Fruit fly (Drosophila melanogaster) whole organism, embryonic: ENCODE results near the gene mthl9.

Experiments used
- BtbVII ChIP-seq: fragments of 200-800 bp; sonication (Bioruptor generic); optimal IDR thresholded peaks from 3 replicates; lab custom pipeline; 2017; ENCODE audit warnings: missing biosample characterization, mild to moderate bottlenecking, missing genetic modification characterization
- CG10209 ChIP-seq: fragments of 200-800 bp; sonication (Bioruptor generic); optimal IDR thresholded peaks from 3 replicates; lab custom pipeline; 2017; ENCODE audit warnings: missing biosample characterization, mild to moderate bottlenecking, missing genetic modification characterization, missing genetic modification reagents
- CG10274 ChIP-seq: fragments of 200-800 bp; sonication (Bioruptor generic); optimal IDR thresholded peaks from 3 replicates; lab custom pipeline; 2017; ENCODE audit warnings: missing biosample characterization, mild to moderate bottlenecking, missing genetic modification characterization
- CG10565 ChIP-seq: fragments of 200-800 bp; sonication (Bioruptor generic); optimal IDR thresholded peaks from 3 replicates; lab custom pipeline; 2016; ENCODE audit warnings: missing biosample characterization, mild to moderate bottlenecking, missing genetic modification characterization
- CG12391 ChIP-seq: fragments of 200-800 bp; sonication (Bioruptor generic); optimal IDR thresholded peaks from 3 replicates; lab custom pipeline; 2018; ENCODE audit warnings: missing biosample characterization, mild to moderate bottlenecking, missing genetic modification characterization, moderate library complexity
- CG12769 ChIP-seq: fragments of 200-800 bp; sonication (Bioruptor generic); optimal IDR thresholded peaks from 2 replicates; lab custom pipeline; 2019; ENCODE audit warnings: missing biosample characterization, mild to moderate bottlenecking, missing genetic modification characterization, moderate library complexity
- CG13894 ChIP-seq: fragments of 200-800 bp; sonication (Bioruptor generic); optimal IDR thresholded peaks from 3 replicates; lab custom pipeline; 2018; ENCODE audit warnings: missing biosample characterization, mild to moderate bottlenecking, missing genetic modification characterization, moderate library complexity
- CG14050 ChIP-seq: fragments of 200-800 bp; sonication (Bioruptor generic); IDR thresholded peaks from 3 replicates; pipeline ENCODE4 v1.3.6; 2022; ENCODE audit warnings: missing biosample characterization, missing genetic modification characterization
- CG14710 ChIP-seq: fragments of 200-800 bp; sonication (Bioruptor generic); optimal IDR thresholded peaks from 3 replicates; lab custom pipeline; 2019; ENCODE audit warnings: missing biosample characterization, mild to moderate bottlenecking, missing genetic modification characterization, moderate library complexity
- CG15073 ChIP-seq: fragments of 200-800 bp; sonication (Bioruptor generic); optimal IDR thresholded peaks from 2 replicates; lab custom pipeline; 2016; ENCODE audit warnings: missing biosample characterization, missing genetic modification characterization
- CG1792 ChIP-seq: fragments of 200-800 bp; sonication (Bioruptor generic); optimal IDR thresholded peaks from 2 replicates; lab custom pipeline; 2016; ENCODE audit warnings: missing biosample characterization, missing genetic modification characterization
- CG18011 ChIP-seq: fragments of 200-800 bp; sonication (Bioruptor generic); optimal IDR thresholded peaks from 2 replicates; lab custom pipeline; 2017; ENCODE audit warnings: missing biosample characterization, missing genetic modification characterization, mild to moderate bottlenecking, moderate library complexity, missing genotype
- CG32767 ChIP-seq: fragments of 200-800 bp; sonication (Bioruptor generic); IDR thresholded peaks from 2 replicates; pipeline ENCODE4 v1.3.6; 2022; ENCODE audit warnings: missing biosample characterization, missing genetic modification characterization
- CG4282 ChIP-seq: fragments of 200-800 bp; sonication (Bioruptor generic); optimal IDR thresholded peaks from 2 replicates; lab custom pipeline; 2016; ENCODE audit warnings: missing biosample characterization, missing genetic modification characterization
- CHES-1-like ChIP-seq: fragments of 200-800 bp; sonication (Bioruptor generic); optimal IDR thresholded peaks from 2 replicates; lab custom pipeline; 2016; ENCODE audit warnings: missing biosample characterization, missing genetic modification characterization
- Dp ChIP-seq: fragments of 200-800 bp; sonication (Bioruptor generic); optimal IDR thresholded peaks from 2 replicates; lab custom pipeline; 2018; ENCODE audit warnings: missing biosample characterization, mild to moderate bottlenecking, missing genetic modification characterization, moderate library complexity
- Fer1 ChIP-seq: fragments of 200-800 bp; sonication (Bioruptor generic); optimal IDR thresholded peaks from 2 replicates; lab custom pipeline; 2017; ENCODE audit warnings: missing biosample characterization, mild to moderate bottlenecking, missing genetic modification characterization
- HHEX ChIP-seq: fragments of 200-800 bp; sonication (Bioruptor generic); optimal IDR thresholded peaks from 3 replicates; lab custom pipeline; 2017; ENCODE audit warnings: missing biosample characterization, mild to moderate bottlenecking, missing genetic modification characterization, missing genetic modification reagents
- HLH3B ChIP-seq: fragments of 200-800 bp; sonication (Bioruptor generic); IDR thresholded peaks from 2 replicates; pipeline ENCODE4 v1.3.6; 2022; ENCODE audit warnings: missing biosample characterization, missing genetic modification characterization
- Hr78 ChIP-seq, 2 experiments: fragments of 200-800 bp in 1 of 2; fragments of >200 bp in 1 of 2; sonication (Bioruptor generic) in 1 of 2; optimal IDR thresholded peaks; 2 replicates each; lab custom pipeline; 2017 to 2019; ENCODE audit warnings: missing biosample characterization in 2 of 2, missing genetic modification characterization in 2 of 2, mild to moderate bottlenecking in 1 of 2, moderate library complexity in 1 of 2
- Hsf ChIP-seq: fragments of 200-800 bp; sonication (Bioruptor generic); optimal IDR thresholded peaks from 3 replicates; lab custom pipeline; 2016; ENCODE audit warnings: missing biosample characterization, missing genetic modification characterization
- MBD-R2 ChIP-seq: fragments of 200-800 bp; sonication (Bioruptor generic); IDR thresholded peaks from 2 replicates; pipeline ENCODE4 v1.3.6; 2022; ENCODE audit warnings: missing biosample characterization, missing genetic modification characterization
- Mes4 ChIP-seq: fragments of 200-800 bp; sonication (Bioruptor generic); optimal IDR thresholded peaks from 2 replicates; lab custom pipeline; 2016; ENCODE audit warnings: missing biosample characterization, missing genetic modification characterization
- NfI ChIP-seq: fragments of 200-800 bp; sonication (Bioruptor generic); optimal IDR thresholded peaks from 3 replicates; lab custom pipeline; 2018; ENCODE audit warnings: missing biosample characterization, mild to moderate bottlenecking, missing genetic modification characterization, moderate library complexity
- Rfx ChIP-seq: fragments of 200-800 bp; sonication (Bioruptor generic); IDR thresholded peaks from 2 replicates; pipeline ENCODE4 v1.3.6; 2022; ENCODE audit warnings: missing biosample characterization, missing genetic modification characterization
- Spps ChIP-seq: fragments of 200-800 bp; sonication (Bioruptor generic); optimal IDR thresholded peaks from 2 replicates; lab custom pipeline; 2018; ENCODE audit warnings: missing biosample characterization, mild to moderate bottlenecking, missing genetic modification characterization
- Usf ChIP-seq: fragments of 200-800 bp; sonication (Bioruptor generic); optimal IDR thresholded peaks from 2 replicates; lab custom pipeline; 2017; ENCODE audit warnings: missing genotype, missing biosample characterization, missing genetic modification characterization
- Xbp1 ChIP-seq: fragments of 200-800 bp; sonication (Bioruptor generic); optimal IDR thresholded peaks from 3 replicates; lab custom pipeline; 2016; ENCODE audit warnings: missing biosample characterization, mild to moderate bottlenecking, missing genetic modification characterization
- Xrp1 ChIP-seq: fragments of 200-800 bp; sonication (Bioruptor generic); IDR thresholded peaks from 2 replicates; pipeline ENCODE4 v1.3.6; 2022; ENCODE audit warnings: missing biosample characterization, missing genetic modification characterization
- ab ChIP-seq: fragments of 200-800 bp; sonication (Bioruptor generic); optimal IDR thresholded peaks from 2 replicates; lab custom pipeline; 2016; ENCODE audit warnings: missing biosample characterization, missing genetic modification characterization
- cad ChIP-seq: fragments of >200 bp; optimal IDR thresholded peaks from 2 replicates; lab custom pipeline; 2017; ENCODE audit warnings: missing biosample characterization, missing genetic modification characterization
- cg ChIP-seq: fragments of 200-800 bp; sonication (Bioruptor generic); optimal IDR thresholded peaks from 3 replicates; lab custom pipeline; 2019; ENCODE audit warnings: missing biosample characterization, mild to moderate bottlenecking, missing genetic modification characterization, moderate library complexity
- chif ChIP-seq, 2 experiments: fragments of 200-800 bp; sonication (Bioruptor generic); optimal IDR thresholded peaks; 3 replicates each; lab custom pipeline; 2016; ENCODE audit warnings: missing biosample characterization in 2 of 2, missing genetic modification characterization in 2 of 2
- chn ChIP-seq: fragments of 200-800 bp; sonication (Bioruptor generic); optimal IDR thresholded peaks from 2 replicates; lab custom pipeline; 2016; ENCODE audit warnings: missing biosample characterization, missing genetic modification characterization
- dmrt11E ChIP-seq: fragments of 200-800 bp; sonication (Bioruptor generic); optimal IDR thresholded peaks from 3 replicates; lab custom pipeline; 2018; ENCODE audit warnings: missing biosample characterization, mild to moderate bottlenecking, missing genetic modification characterization, moderate library complexity
- emc ChIP-seq: fragments of 200-800 bp; sonication (Bioruptor generic); optimal IDR thresholded peaks from 2 replicates; lab custom pipeline; 2016; ENCODE audit warnings: missing biosample characterization, missing genetic modification characterization
- gcm ChIP-seq: fragments of 200-800 bp; sonication (Bioruptor generic); optimal IDR thresholded peaks from 2 replicates; lab custom pipeline; 2019; ENCODE audit warnings: missing biosample characterization, mild to moderate bottlenecking, missing genetic modification characterization, moderate library complexity
- gfzf ChIP-seq: fragments of 200-800 bp; sonication (Bioruptor generic); optimal IDR thresholded peaks from 2 replicates; lab custom pipeline; 2016; ENCODE audit warnings: missing biosample characterization, mild to moderate bottlenecking, missing genetic modification characterization, moderate library complexity
- ham ChIP-seq: fragments of 200-800 bp; sonication (Bioruptor generic); IDR thresholded peaks from 2 replicates; pipeline ENCODE4 v1.3.6; 2022; ENCODE audit warnings: missing biosample characterization, missing genetic modification characterization
- inv ChIP-seq: fragments of 200-800 bp; sonication (Bioruptor generic); IDR thresholded peaks from 2 replicates; pipeline ENCODE4 v1.3.6; 2022; ENCODE audit warnings: missing biosample characterization, missing genetic modification characterization; ENCODE audit not compliant: partially characterized antibody
- jing ChIP-seq: fragments of 200-800 bp; sonication (Bioruptor generic); optimal IDR thresholded peaks from 2 replicates; lab custom pipeline; 2018; ENCODE audit warnings: missing biosample characterization, mild to moderate bottlenecking, missing genetic modification characterization
- mirr ChIP-seq: fragments of 200-800 bp; sonication (Bioruptor generic); optimal IDR thresholded peaks from 3 replicates; lab custom pipeline; 2018; ENCODE audit warnings: missing biosample characterization, mild to moderate bottlenecking, missing genetic modification characterization
- pnt ChIP-seq: fragments of 200-800 bp; sonication (Bioruptor generic); optimal IDR thresholded peaks from 3 replicates; lab custom pipeline; 2016; ENCODE audit warnings: missing biosample characterization, missing genetic modification characterization
- pros ChIP-seq: fragments of 200-800 bp; sonication (Bioruptor generic); optimal IDR thresholded peaks from 3 replicates; lab custom pipeline; 2019; ENCODE audit warnings: missing biosample characterization, mild to moderate bottlenecking, missing genetic modification characterization, moderate library complexity
- sim ChIP-seq: fragments of 200-800 bp; sonication (Bioruptor generic); IDR thresholded peaks from 2 replicates; pipeline ENCODE4 v1.3.6; 2022; ENCODE audit warnings: missing biosample characterization, missing genetic modification characterization
- sisA ChIP-seq: fragments of 200-800 bp; sonication (Bioruptor generic); IDR thresholded peaks from 2 replicates; pipeline ENCODE4 v1.3.6; 2022; ENCODE audit warnings: missing biosample characterization, missing genetic modification characterization
- sr ChIP-seq: fragments of 200-800 bp; sonication (Bioruptor generic); IDR thresholded peaks from 3 replicates; pipeline ENCODE4 v1.3.6; 2022; ENCODE audit warnings: missing biosample characterization, missing genetic modification characterization
- zfh1 ChIP-seq: fragments of 200-800 bp; sonication (Bioruptor generic); IDR thresholded peaks from 3 replicates; pipeline ENCODE4 v1.3.6; 2022; ENCODE audit warnings: missing biosample characterization, missing genetic modification characterization

mthl9 gene

DNA sequence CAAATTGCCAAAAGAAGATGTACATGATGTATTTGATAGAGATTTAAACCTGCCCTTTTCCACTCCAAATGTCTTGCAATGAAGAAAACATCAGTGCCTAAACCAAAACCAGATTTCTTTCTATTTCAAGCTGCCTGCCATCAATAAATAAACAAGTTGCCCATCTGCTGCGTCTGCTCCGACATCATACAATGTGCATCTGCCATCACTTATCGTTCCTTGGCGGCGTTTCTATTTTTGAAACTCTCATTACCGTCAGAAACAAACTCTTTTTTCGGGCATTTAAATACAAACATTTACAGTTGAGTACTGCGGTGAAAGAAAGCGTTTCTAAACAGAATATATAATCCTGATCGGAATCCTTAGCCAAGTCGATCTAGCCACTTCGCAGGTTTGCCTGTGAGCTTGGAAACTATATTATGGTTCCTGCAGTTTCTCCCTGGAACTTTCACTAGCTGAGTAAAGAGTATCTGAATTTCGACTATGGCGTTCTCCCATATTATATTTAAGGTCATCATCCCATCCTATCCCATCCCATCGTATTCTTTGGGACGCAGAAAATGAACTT lies 37.2 kb downstream of the mthl9 start (continued):
- TF ChIP-seq inv (GFP tag; lab: Robert Waterston, UW) (no peak), CG10274 (GFP tag; lab: Kevin White, UChicago) (peak; percentile 49), Rfx (GFP tag; lab: Robert Waterston, UW) (no peak), CG12391 (tag; lab: Kevin White, UChicago) (peak; percentile 43), chn (GFP tag; lab: Kevin White, UChicago) (peak; percentile 15), ham (GFP tag; lab: Robert Waterston, UW) (no peak), CG32767 (GFP tag; lab: Robert Waterston, UW) (no peak), HLH3B (no peak), Hr78 (GFP tag; optimal IDR thresholded peaks at IDR 0.05; lab: Kevin White, UChicago) (peak in 1 of 2 experiments; percentile 29), dmrt11E (peak; percentile 79), CHES-1-like (GFP tag; lab: Kevin White, UChicago) (peak; percentile 8)

DNA sequence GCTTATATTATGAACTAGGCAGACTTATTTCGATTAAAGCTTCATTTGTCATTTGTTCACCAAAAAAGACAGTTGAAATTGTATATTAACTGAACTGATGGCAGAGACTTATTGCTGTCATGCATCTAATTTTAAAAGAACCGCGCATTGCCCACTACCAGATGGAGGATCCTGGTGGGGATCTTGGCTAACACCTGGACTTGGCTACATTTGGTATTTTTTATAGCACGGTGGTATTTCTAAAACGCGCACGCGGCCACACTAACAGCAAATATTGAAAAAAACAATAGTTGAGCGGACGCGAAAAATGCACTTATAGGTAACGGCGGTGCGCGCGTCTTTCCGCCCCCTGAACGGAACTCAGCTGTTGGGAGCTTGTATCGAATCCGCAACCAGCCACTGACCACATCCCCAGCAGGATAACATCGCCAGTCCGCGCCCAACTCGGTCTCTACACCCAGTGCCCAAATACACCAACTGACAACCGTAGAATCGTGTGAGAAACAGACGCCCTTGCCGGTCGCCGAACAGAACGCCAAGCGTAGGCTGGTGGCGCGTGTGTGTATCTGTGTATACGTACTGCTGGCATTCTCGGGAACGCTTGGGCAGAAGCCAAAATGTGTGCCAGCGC lies 39.8 kb downstream of the mthl9 start:
- TF ChIP-seq CG12769: peak; percentile 86
- TF ChIP-seq Usf (GFP tag; lab: Kevin White, UChicago): no peak
- TF ChIP-seq Mes4 (GFP tag; lab: Kevin White, UChicago): no peak
- TF ChIP-seq CG18011: no peak
- no peak for TF ChIP-seq CG10565 (GFP tag; lab: Kevin White, UChicago)
- peak; percentile 10 for TF ChIP-seq CG10209 (GFP tag; lab: Kevin White, UChicago)
- TF ChIP-seq pros (GFP tag; lab: Kevin White, UChicago): no peak
- no peak for TF ChIP-seq ab (GFP tag; lab: Kevin White, UChicago)
- no peak for TF ChIP-seq Xbp1 (GFP tag; lab: Kevin White, UChicago)
- TF ChIP-seq gfzf (GFP tag; lab: Kevin White, UChicago): peak; percentile 98
- TF ChIP-seq jing (GFP tag; lab: Kevin White, UChicago): no peak
- peak in 1 of 2 experiments; percentile 21 for TF ChIP-seq chif (GFP tag; optimal IDR thresholded peaks at IDR 0.05; lab: Kevin White, UChicago)
- TF ChIP-seq CG13894 (tag; lab: Kevin White, UChicago): peak; percentile 5
- TF ChIP-seq HHEX (GFP tag; lab: Kevin White, UChicago): no peak
- peak; percentile 28 for TF ChIP-seq CG1792 (GFP tag; lab: Kevin White, UChicago)
- peak; percentile 70 for TF ChIP-seq CG14710 (tag; lab: Kevin White, UChicago)
- TF ChIP-seq sim (GFP tag; lab: Robert Waterston, UW): no peak
- no peak for TF ChIP-seq NfI (GFP tag; lab: Kevin White, UChicago)
- no peak for TF ChIP-seq Spps (tag; lab: Kevin White, UChicago)
- TF ChIP-seq sr (GFP tag; lab: Robert Waterston, UW): peak; percentile 60; the same call in 2 of the 3 replicates
- peak; percentile 70 for TF ChIP-seq MBD-R2 (GFP tag; lab: Robert Waterston, UW)
- TF ChIP-seq CG15073 (GFP tag; lab: Kevin White, UChicago): no peak
- TF ChIP-seq cg (GFP tag; lab: Kevin White, UChicago): peak; percentile 49
- no peak for TF ChIP-seq gcm (GFP tag; lab: Kevin White, UChicago)
- no peak for TF ChIP-seq CG4282 (GFP tag; lab: Kevin White, UChicago)
- no peak for TF ChIP-seq pnt (GFP tag; lab: Kevin White, UChicago)
- TF ChIP-seq Xrp1 (GFP tag; lab: Robert Waterston, UW): no peak
- TF ChIP-seq sisA (GFP tag; lab: Robert Waterston, UW): no peak
- no peak for TF ChIP-seq mirr
- TF ChIP-seq Fer1: peak; percentile 55
- TF ChIP-seq Hsf (GFP tag; lab: Kevin White, UChicago): no peak
- TF ChIP-seq inv (GFP tag; lab: Robert Waterston, UW): no peak
- no peak for TF ChIP-seq emc
- TF ChIP-seq cad (GFP tag; lab: Kevin White, UChicago): no peak
- TF ChIP-seq zfh1 (GFP tag; lab: Robert Waterston, UW): 0 out of 3 replicates have a peak, but pooled peaks have one; percentile 24
- TF ChIP-seq BtbVII (GFP tag; lab: Kevin White, UChicago): no peak
- TF ChIP-seq CG14050 (GFP tag; lab: Robert Waterston, UW): 0 out of 3 replicates have a peak, but pooled peaks have one; percentile 12
- peak; percentile 93 for TF ChIP-seq Dp (GFP tag; lab: Kevin White, UChicago)
